Fruit fly (Drosophila melanogaster): ENCODE results near the gene CG4281.

CG4281 gene

dm6 chrX:2106367-2106766 lies 41.4 kb upstream of the CG4281 start:
- TF ChIP-seq ewg (GFP tag; optimal IDR thresholded peaks at IDR 0.05) (no peak), CG4360 (GFP tag; IDR thresholded peaks at IDR 0.05) (no peak), H2.0 (GFP tag; IDR thresholded peaks at IDR 0.05) (no peak), CG12219 (GFP tag; optimal IDR thresholded peaks at IDR 0.05) (no peak), ac (GFP tag; optimal IDR thresholded peaks at IDR 0.05) (no peak), Med (GFP tag) (peak; percentile 84), fd3F (GFP tag; optimal IDR thresholded peaks at IDR 0.05) (no peak), CG8359 (GFP tag; optimal IDR thresholded peaks at IDR 0.05; ENCODE audit: borderline replicate concordance) (no peak), CG10431 (GFP tag; optimal IDR thresholded peaks at IDR 0.05) (no peak), CG9437 (GFP tag; optimal IDR thresholded peaks at IDR 0.05) (no peak), CG17568 (GFP tag; optimal IDR thresholded peaks at IDR 0.05) (no peak), tio (GFP tag; optimal IDR thresholded peaks at IDR 0.05) (no peak), Meics (GFP tag; optimal IDR thresholded peaks at IDR 0.05) (peak; percentile 6), Dad (GFP tag; optimal IDR thresholded peaks at IDR 0.05) (no peak), psq (GFP tag; optimal IDR thresholded peaks at IDR 0.05) (no peak), CG5180 (GFP tag; optimal IDR thresholded peaks at IDR 0.05) (no peak), CG34376 (GFP tag; optimal IDR thresholded peaks at IDR 0.05) (no peak), Dbx (GFP tag; IDR thresholded peaks at IDR 0.05) (no peak), esg (GFP tag; conservative IDR thresholded peaks at IDR 0.05) (no peak), HmgD (GFP tag; optimal IDR thresholded peaks at IDR 0.05) (no peak), CG17359 (tag; optimal IDR thresholded peaks at IDR 0.05) (no peak), stwl (tag; optimal IDR thresholded peaks at IDR 0.05) (peak; percentile 13), corto (GFP tag; optimal IDR thresholded peaks at IDR 0.05) (no peak), H15 (GFP tag; IDR thresholded peaks at IDR 0.05) (no peak), nerfin-1 (tag; optimal IDR thresholded peaks at IDR 0.05) (no peak), CG3726 (GFP tag; IDR thresholded peaks at IDR 0.05) (no peak), ranshi (GFP tag; IDR thresholded peaks at IDR 0.05) (no peak), usp (GFP tag; optimal IDR thresholded peaks at IDR 0.05) (no peak), Oli (tag; optimal IDR thresholded peaks at IDR 0.05) (no peak), Fer1 (GFP tag; optimal IDR thresholded peaks at IDR 0.05) (no peak), CG18599 (GFP tag; optimal IDR thresholded peaks at IDR 0.05) (no peak), eyg (GFP tag; optimal IDR thresholded peaks at IDR 0.05) (no peak), Lhr (GFP tag; optimal IDR thresholded peaks at IDR 0.05) (no peak), yki (optimal IDR thresholded peaks at IDR 0.05) (no peak), Bgb (GFP tag; IDR thresholded peaks at IDR 0.05; ENCODE audit: partially characterized antibody) (no peak), sim (GFP tag; IDR thresholded peaks at IDR 0.05) (no peak), Fer3 (tag; optimal IDR thresholded peaks at IDR 0.05) (peak; percentile 12), CG10959 (GFP tag; IDR thresholded peaks at IDR 0.05) (no peak), Myb (GFP tag; optimal IDR thresholded peaks at IDR 0.05) (no peak), ftz-f1 (GFP tag; optimal IDR thresholded peaks at IDR 0.05) (peak; percentile 46), CG31365 (tag; optimal IDR thresholded peaks at IDR 0.05) (peak; percentile 88), sc (optimal IDR thresholded peaks at IDR 0.05) (no peak), sc (GFP tag; optimal IDR thresholded peaks at IDR 0.05) (no peak), sqz (GFP tag; optimal IDR thresholded peaks at IDR 0.05) (no peak), Fer2 (tag; optimal IDR thresholded peaks at IDR 0.05) (no peak), CG8765 (GFP tag; IDR thresholded peaks at IDR 0.05) (no peak), Nf-YA (GFP tag; IDR thresholded peaks at IDR 0.05) (no peak), CG43689 (GFP tag; IDR thresholded peaks at IDR 0.05) (no peak), knrl (GFP tag; IDR thresholded peaks at IDR 0.05; ENCODE audit: partially characterized antibody) (no peak), CG13775 (GFP tag; optimal IDR thresholded peaks at IDR 0.05) (peak; percentile 3), emc (GFP tag; optimal IDR thresholded peaks at IDR 0.05) (no peak), CG16815 (GFP tag; optimal IDR thresholded peaks at IDR 0.05) (no peak)
